Worm (Caenorhabditis elegans) whole organism, late embryonic: ENCODE data around the gene eif-1.
A peak's percentile ranks its signal among the peaks of the same experiment; 100 is the strongest.

Experiments
- K02D7.2 ChIP-seq: sonication (generic microtip); optimal IDR thresholded peaks from 2 replicates; lab custom pipeline; 2017; ENCODE audit warnings: mild to moderate bottlenecking, missing genetic modification characterization, missing compliant biosample characterization
- K09A11.1 ChIP-seq: sonication (generic microtip); optimal IDR thresholded peaks from 2 replicates; lab custom pipeline; 2017; ENCODE audit warnings: antibody characterized with exemption, mild to moderate bottlenecking, missing genetic modification characterization, missing compliant biosample characterization; ENCODE audit not compliant: insufficient read depth
- ama-1 ChIP-seq: fragments of 150-350 bp; optimal IDR thresholded peaks from 2 replicates; lab custom pipeline; 2014
- ceh-18 ChIP-seq: sonication (generic microtip); optimal IDR thresholded peaks from 2 replicates; lab custom pipeline; 2016; ENCODE audit warnings: missing genetic modification characterization, missing compliant biosample characterization
- ceh-19 ChIP-seq: fragments of 200-800 bp; sonication (Bioruptor generic); optimal IDR thresholded peaks from 2 replicates; lab custom pipeline; 2018; ENCODE audit warnings: mild to moderate bottlenecking, missing genetic modification characterization, missing compliant biosample characterization
- ceh-24 ChIP-seq: sonication (generic microtip); optimal IDR thresholded peaks from 2 replicates; lab custom pipeline; 2016; ENCODE audit warnings: mild to moderate bottlenecking, missing genetic modification characterization, missing compliant biosample characterization
- ceh-30 ChIP-seq: fragments of 150-350 bp; optimal IDR thresholded peaks from 2 replicates; lab custom pipeline; 2014; ENCODE audit warnings: missing biosample characterization, missing genetic modification characterization
- ceh-31 ChIP-seq: sonication (generic microtip); optimal IDR thresholded peaks from 2 replicates; lab custom pipeline; 2016; ENCODE audit warnings: missing genetic modification characterization, missing compliant biosample characterization
- ceh-34 ChIP-seq: sonication (generic microtip); optimal IDR thresholded peaks from 2 replicates; lab custom pipeline; 2016; ENCODE audit warnings: mild to moderate bottlenecking, missing genetic modification characterization, missing compliant biosample characterization
- ceh-6 ChIP-seq: fragments of 200-800 bp; sonication (Bioruptor generic); optimal IDR thresholded peaks from 2 replicates; lab custom pipeline; 2018; ENCODE audit warnings: mild to moderate bottlenecking, missing genetic modification characterization, missing compliant biosample characterization
- che-1 ChIP-seq: sonication (generic microtip); optimal IDR thresholded peaks from 2 replicates; lab custom pipeline; 2016; ENCODE audit warnings: mild to moderate bottlenecking, missing genetic modification characterization, missing compliant biosample characterization
- elt-2 ChIP-seq: sonication (generic microtip); optimal IDR thresholded peaks from 2 replicates; lab custom pipeline; 2016; ENCODE audit warnings: missing genetic modification reagents, missing genetic modification characterization, missing compliant biosample characterization
- ets-4 ChIP-seq: sonication (generic microtip); optimal IDR thresholded peaks from 2 replicates; lab custom pipeline; 2016; ENCODE audit warnings: missing genetic modification characterization, missing compliant biosample characterization
- fax-1 ChIP-seq: sonication (generic microtip); optimal IDR thresholded peaks from 2 replicates; lab custom pipeline; 2016; ENCODE audit warnings: missing genotype, missing genetic modification characterization, missing compliant biosample characterization
- fkh-10 ChIP-seq: fragments of 150-350 bp; optimal IDR thresholded peaks from 2 replicates; lab custom pipeline; 2014; ENCODE audit warnings: missing biosample characterization, missing genetic modification reagents, missing genetic modification characterization
- gmeb-2 ChIP-seq: sonication (generic microtip); optimal IDR thresholded peaks from 2 replicates; lab custom pipeline; 2016; ENCODE audit warnings: missing genetic modification characterization, inconsistent platforms, missing compliant biosample characterization
- hlh-13 ChIP-seq: fragments of 200-800 bp; sonication (Bioruptor generic); optimal IDR thresholded peaks from 2 replicates; lab custom pipeline; 2018; ENCODE audit warnings: mild to moderate bottlenecking, missing genetic modification characterization, missing compliant biosample characterization
- hlh-15 ChIP-seq: sonication (generic microtip); optimal IDR thresholded peaks from 2 replicates; lab custom pipeline; 2016; ENCODE audit warnings: missing genetic modification characterization, missing compliant biosample characterization
- hlh-6 ChIP-seq: sonication (generic microtip); optimal IDR thresholded peaks from 2 replicates; lab custom pipeline; 2016; ENCODE audit warnings: missing genotype, missing genetic modification characterization, missing compliant biosample characterization
- hlh-8 ChIP-seq: sonication (generic microtip); optimal IDR thresholded peaks from 2 replicates; lab custom pipeline; 2016; ENCODE audit warnings: missing genotype, missing genetic modification characterization, missing compliant biosample characterization
- madf-2 ChIP-seq: sonication (generic microtip); optimal IDR thresholded peaks from 2 replicates; lab custom pipeline; 2017; ENCODE audit warnings: missing genetic modification characterization, missing compliant biosample characterization
- mec-3 ChIP-seq: sonication (generic microtip); optimal IDR thresholded peaks from 2 replicates; lab custom pipeline; 2016; ENCODE audit warnings: borderline replicate concordance, missing genetic modification characterization, missing compliant biosample characterization
- nfya-1 ChIP-seq: sonication (generic microtip); optimal IDR thresholded peaks from 2 replicates; lab custom pipeline; 2017; ENCODE audit warnings: missing genetic modification characterization, mild to moderate bottlenecking, missing compliant biosample characterization, antibody characterized with exemption, moderate library complexity
- nhr-11 ChIP-seq: fragments of 150-350 bp; optimal IDR thresholded peaks from 2 replicates; lab custom pipeline; 2014; ENCODE audit warnings: missing biosample characterization, missing genetic modification characterization
- npax-4 ChIP-seq: sonication (generic microtip); optimal IDR thresholded peaks from 2 replicates; lab custom pipeline; 2016; ENCODE audit warnings: missing genetic modification characterization, missing compliant biosample characterization
- pag-3 ChIP-seq: sonication (generic microtip); optimal IDR thresholded peaks from 2 replicates; lab custom pipeline; 2016; ENCODE audit warnings: missing compliant biosample characterization, missing genetic modification characterization, borderline replicate concordance
- pat-9 ChIP-seq: fragments of 200-800 bp; sonication (Bioruptor generic); optimal IDR thresholded peaks from 2 replicates; lab custom pipeline; 2018; ENCODE audit warnings: mild to moderate bottlenecking, missing genetic modification characterization, moderate library complexity, missing compliant biosample characterization
- pax-1 ChIP-seq: fragments of 150-350 bp; optimal IDR thresholded peaks from 2 replicates; lab custom pipeline; 2014; ENCODE audit warnings: missing biosample characterization, missing genetic modification characterization
- pha-4 ChIP-seq: fragments of 150-350 bp; optimal IDR thresholded peaks from 2 replicates; lab custom pipeline; 2018; ENCODE audit warnings: missing biosample characterization, missing genetic modification reagents, missing genetic modification characterization
- pqm-1 ChIP-seq: sonication (generic microtip); optimal IDR thresholded peaks from 2 replicates; lab custom pipeline; 2016; ENCODE audit warnings: missing genetic modification characterization, missing compliant biosample characterization
- pros-1 ChIP-seq: fragments of 150-350 bp; optimal IDR thresholded peaks from 2 replicates; lab custom pipeline; 2014; ENCODE audit warnings: missing biosample characterization, missing genetic modification reagents, missing genetic modification characterization
- ref-2 ChIP-seq: sonication (generic microtip); optimal IDR thresholded peaks from 2 replicates; lab custom pipeline; 2016; ENCODE audit warnings: missing genetic modification characterization, missing compliant biosample characterization
- sdc-2 ChIP-seq: sonication (generic microtip); optimal IDR thresholded peaks from 2 replicates; lab custom pipeline; 2016; ENCODE audit warnings: missing genotype, missing genetic modification characterization, missing compliant biosample characterization
- sox-2 ChIP-seq: fragments of 200-800 bp; sonication (Bioruptor generic); IDR thresholded peaks from 2 replicates; pipeline ENCODE4 v1.3.6; 2022; ENCODE audit warnings: missing genetic modification reagents, missing genetic modification characterization, missing compliant biosample characterization
- sox-4 ChIP-seq: sonication (generic microtip); optimal IDR thresholded peaks from 2 replicates; lab custom pipeline; 2017; ENCODE audit warnings: mild to moderate bottlenecking, missing genetic modification characterization, inconsistent platforms, missing compliant biosample characterization
- tbx-2 ChIP-seq: sonication (generic microtip); optimal IDR thresholded peaks from 2 replicates; lab custom pipeline; 2016; ENCODE audit warnings: missing genetic modification characterization, missing compliant biosample characterization
- ttx-3 ChIP-seq: sonication (generic microtip); optimal IDR thresholded peaks from 2 replicates; lab custom pipeline; 2016; ENCODE audit warnings: missing genetic modification reagents, missing genetic modification characterization, missing compliant biosample characterization
- unc-3 ChIP-seq, 2 experiments: fragments of 200-800 bp in 1 of 2; sonication (Bioruptor generic) in 1 of 2; sonication (generic microtip) in 1 of 2; conservative IDR thresholded peaks in 1 of 2; optimal IDR thresholded peaks in 1 of 2; 2 replicates each; pipeline versions ENCODE4 v1.3.6 to Lab custom; 2016 to 2022; ENCODE audit warnings: missing compliant biosample characterization in 2 of 2, missing genetic modification characterization in 2 of 2, missing genetic modification reagents in 1 of 2
- unc-55 ChIP-seq: sonication (generic microtip); optimal IDR thresholded peaks from 2 replicates; lab custom pipeline; 2017; ENCODE audit warnings: missing biosample characterization, missing genetic modification reagents, missing genetic modification characterization
- unc-86 ChIP-seq: sonication (generic microtip); optimal IDR thresholded peaks from 2 replicates; lab custom pipeline; 2016; ENCODE audit warnings: missing genetic modification characterization, missing compliant biosample characterization
- ztf-16 ChIP-seq: sonication (generic microtip); optimal IDR thresholded peaks from 2 replicates; lab custom pipeline; 2017; ENCODE audit warnings: missing genetic modification characterization, missing compliant biosample characterization

eif-1 gene

ce11 chrII:5016977-5017585 is 23.7 kb upstream of the eif-1 start (continued):
- TF ChIP-seq gmeb-2 (no peak), ref-2 (tag; lab: Kevin White, UChicago) (no peak), ceh-24 (tag; lab: Kevin White, UChicago) (no peak), tbx-2 (tag; lab: Kevin White, UChicago) (peak; percentile 54), madf-2 (peak; percentile 36), unc-86 (tag; lab: Kevin White, UChicago) (no peak), elt-2 (tag; lab: Kevin White, UChicago) (no peak), fkh-10 (GFP tag; lab: Kevin White, UChicago) (no peak), sdc-2 (no peak), pax-1 (tag; lab: Kevin White, UChicago) (no peak), ceh-19 (GFP tag; lab: Kevin White, UChicago) (no peak), pat-9 (tag; lab: Kevin White, UChicago) (no peak), pqm-1 (tag; lab: Kevin White, UChicago) (no peak), hlh-8 (tag; lab: Kevin White, UChicago) (no peak), unc-3 (GFP tag; conservative IDR thresholded peaks at IDR 0.05; lab: Robert Waterston, UW) (no peak), unc-3 (tag; optimal IDR thresholded peaks at IDR 0.05; lab: Kevin White, UChicago) (no peak), npax-4 (tag; lab: Kevin White, UChicago) (no peak), ceh-6 (GFP tag; lab: Kevin White, UChicago) (no peak), K02D7.2 (tag; lab: Kevin White, UChicago) (no peak), ceh-34 (tag; lab: Kevin White, UChicago) (peak; percentile 27), ceh-31 (tag; lab: Kevin White, UChicago) (peak; percentile 79), hlh-15 (tag; lab: Kevin White, UChicago) (no peak), hlh-6 (peak; percentile 16), ama-1 (lab: Kevin White, UChicago) (no peak), nfya-1 (tag; lab: Kevin White, UChicago) (peak; percentile 69), sox-4 (tag; lab: Kevin White, UChicago) (peak; percentile 47), che-1 (tag; lab: Kevin White, UChicago) (no peak), K09A11.1 (tag; lab: Kevin White, UChicago) (no peak), mec-3 (no peak), ets-4 (peak; percentile 20), pag-3 (tag; lab: Kevin White, UChicago) (no peak), pros-1 (no peak), hlh-13 (GFP tag; lab: Kevin White, UChicago) (no peak), ttx-3 (no peak), pha-4 (tag; lab: Kevin White, UChicago) (no peak), ztf-16 (no peak), sox-2 (GFP tag; lab: Robert Waterston, UW) (no peak), ceh-18 (tag; lab: Kevin White, UChicago) (peak; percentile 47), nhr-11 (tag; lab: Kevin White, UChicago) (no peak), fax-1 (tag; lab: Kevin White, UChicago) (no peak), ceh-30 (tag; lab: Kevin White, UChicago) (no peak)

DNA sequence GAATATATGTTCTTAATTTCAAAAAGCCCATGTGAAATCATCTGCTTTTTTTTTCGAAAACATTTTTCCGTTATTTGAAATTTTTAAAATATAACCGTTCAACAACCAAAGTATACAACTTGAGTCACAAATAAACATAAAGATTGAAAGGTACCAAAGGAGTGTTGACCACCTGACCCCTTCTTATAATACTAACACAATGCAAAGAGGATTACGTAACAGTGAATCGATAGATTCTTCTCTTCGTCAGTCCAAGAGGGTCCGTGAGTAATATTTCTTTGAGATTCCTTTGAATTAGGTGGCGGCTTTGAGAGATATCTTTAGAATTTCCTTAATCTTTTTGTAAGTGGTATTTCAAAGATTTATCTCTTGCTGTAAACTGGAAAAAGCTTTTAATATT is 22.8 kb upstream of the eif-1 start:
- no peak for TF ChIP-seq unc-55 (GFP tag; lab: Kevin White, UChicago)
- no peak for TF ChIP-seq fax-1 (tag; lab: Kevin White, UChicago)
